Worm (Caenorhabditis elegans) whole organism, L2 larva: ENCODE data around the gene Y44A6C.1.

Experiments
- ama-1 ChIP-seq: fragments of 150-350 bp; optimal IDR thresholded peaks from 2 replicates; lab custom pipeline; 2018; ENCODE audit warnings: inconsistent platforms
- ceh-16 ChIP-seq: fragments of 150-350 bp; optimal IDR thresholded peaks from 2 replicates; lab custom pipeline; 2014; ENCODE audit warnings: missing biosample characterization, missing genetic modification characterization
- elt-3 ChIP-seq: sonication (generic microtip); optimal IDR thresholded peaks from 2 replicates; lab custom pipeline; 2017; ENCODE audit warnings: missing biosample characterization, missing genetic modification characterization
- lin-11 ChIP-seq: fragments of 150-350 bp; sonication (generic microtip); optimal IDR thresholded peaks from 2 replicates; lab custom pipeline; 2014; ENCODE audit warnings: missing biosample characterization, missing genetic modification characterization, inconsistent platforms, mixed read lengths
- lsy-2 ChIP-seq, 2 experiments: fragments of 150-350 bp in 1 of 2; sonication (generic microtip) in 1 of 2; optimal IDR thresholded peaks; 2 replicates each; lab custom pipeline; 2014 to 2017; ENCODE audit warnings: missing biosample characterization in 2 of 2, missing genetic modification characterization in 2 of 2
- mdl-1 ChIP-seq, 2 experiments: fragments of 150-350 bp in 1 of 2; sonication (generic microtip) in 1 of 2; optimal IDR thresholded peaks; 2 replicates each; lab custom pipeline; 2017; ENCODE audit warnings: missing biosample characterization in 2 of 2, missing genetic modification characterization in 2 of 2
- nhr-11 ChIP-seq: fragments of 150-350 bp; optimal IDR thresholded peaks from 2 replicates; lab custom pipeline; 2014; ENCODE audit warnings: missing biosample characterization, missing genetic modification characterization
- nhr-25 ChIP-seq: fragments of 150-350 bp; sonication (generic microtip); optimal IDR thresholded peaks from 3 replicates; lab custom pipeline; 2014; ENCODE audit warnings: missing biosample characterization, missing genetic modification characterization
- nhr-6 ChIP-seq: fragments of 150-350 bp; optimal IDR thresholded peaks from 2 replicates; lab custom pipeline; 2014; ENCODE audit warnings: missing biosample characterization, missing genetic modification characterization

ce11 chrV:20693968-20694367 lies 19.8 kb upstream of the Y44A6C.1 start:
- TF ChIP-seq nhr-25 (no peak), nhr-11 (tag; lab: Kevin White, UChicago) (no peak), lin-11 (tag; lab: Kevin White, UChicago) (peak; percentile 17), nhr-6 (no peak), lsy-2 (tag; optimal IDR thresholded peaks at IDR 0.05; lab: Kevin White, UChicago) (peak in 1 of 2 experiments; percentile 21), elt-3 (tag; lab: Kevin White, UChicago) (no peak), mdl-1 (tag; optimal IDR thresholded peaks at IDR 0.05; lab: Kevin White, UChicago) (no peak), ceh-16 (tag; lab: Kevin White, UChicago) (no peak), ama-1 (no peak)
